Fruit fly (Drosophila melanogaster): Measurements from ENCODE around the gene CG11226.

CG11226 gene

DNA sequence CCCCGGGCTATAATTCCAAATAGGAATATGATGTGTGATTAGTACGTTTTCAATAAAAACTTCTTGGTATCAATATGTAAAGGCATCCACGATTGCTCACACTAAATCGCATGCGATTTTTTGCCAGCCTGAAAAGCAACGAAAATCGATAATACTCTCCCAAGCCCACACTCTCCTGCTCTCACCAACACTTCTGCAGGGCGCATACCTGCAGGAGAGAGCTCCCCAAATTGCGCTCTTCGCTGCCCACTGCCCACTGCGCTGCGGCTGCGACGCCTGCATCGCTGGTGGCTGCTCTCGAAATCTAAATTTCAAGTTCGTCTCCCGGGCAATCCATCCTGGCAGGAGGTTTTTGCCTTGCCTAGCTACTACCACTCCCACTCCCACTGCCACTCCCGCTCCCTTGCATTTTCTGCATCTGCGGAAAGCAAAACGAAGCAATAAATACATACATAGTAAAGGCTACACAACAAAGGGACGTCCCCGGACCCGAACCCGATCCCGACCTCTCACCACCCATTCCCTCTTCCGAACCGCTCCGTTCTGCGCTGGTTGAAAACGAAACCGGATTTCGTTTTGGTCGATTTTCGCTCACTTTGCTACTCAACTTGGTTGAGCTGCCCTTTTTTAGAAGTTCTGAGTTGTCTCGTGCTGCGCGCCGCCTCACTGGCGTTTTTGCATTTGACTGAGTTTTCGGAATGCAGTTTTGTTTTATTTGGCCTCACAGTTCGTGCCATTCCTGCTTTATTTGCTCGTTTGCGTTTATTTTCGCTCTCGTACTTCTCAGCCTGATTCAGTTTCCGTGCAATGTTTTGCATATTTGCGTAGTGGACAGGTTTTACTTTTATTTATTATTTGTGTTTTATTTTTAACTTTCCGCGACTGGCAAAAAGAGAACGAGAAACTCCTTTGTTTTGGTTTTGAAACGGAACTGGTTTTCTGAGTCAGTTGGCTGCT is 14.6 kb downstream of the CG11226 start:
- TF ChIP-seq CG15696 (tag; optimal IDR thresholded peaks at IDR 0.05) (no peak), CG7372 (GFP tag; IDR thresholded peaks at IDR 0.05) (no peak), pros (GFP tag; optimal IDR thresholded peaks at IDR 0.05) (peak; percentile 33), Trl (optimal IDR thresholded peaks at IDR 0.05) (peak; percentile 53 to 73), Trl (GFP tag; optimal IDR thresholded peaks at IDR 0.05) (no peak), CG13424 (tag; optimal IDR thresholded peaks at IDR 0.05) (no peak), gfzf (GFP tag; optimal IDR thresholded peaks at IDR 0.05) (no peak), nom (GFP tag; optimal IDR thresholded peaks at IDR 0.05) (peak; percentile 98), crol (GFP tag; IDR thresholded peaks at IDR 0.05) (peak; percentile 20; the same call in 1 of the 2 replicates), Deaf1 (tag; optimal IDR thresholded peaks at IDR 0.05) (peak; percentile 58), CG8924 (tag; optimal IDR thresholded peaks at IDR 0.05) (no peak), CG2120 (GFP tag; optimal IDR thresholded peaks at IDR 0.05) (no peak), bab2 (GFP tag; optimal IDR thresholded peaks at IDR 0.05) (no peak), cg (GFP tag; optimal IDR thresholded peaks at IDR 0.05) (peak; percentile 35), Adf1 (GFP tag; IDR thresholded peaks at IDR 0.05) (peak; percentile 77), bsh (GFP tag; optimal IDR thresholded peaks at IDR 0.05) (peak in 1 of 2 experiments; percentile 93), Doc3 (GFP tag; IDR thresholded peaks at IDR 0.05; ENCODE audit: partially characterized antibody) (0 out of 3 replicates have a peak, but pooled peaks have one; percentile 18), nerfin-1 (tag; optimal IDR thresholded peaks at IDR 0.05) (peak; percentile 26), onecut (GFP tag; IDR thresholded peaks at IDR 0.05) (peak; percentile 98), z (GFP tag; IDR thresholded peaks at IDR 0.05) (peak; percentile 74), chinmo (GFP tag; IDR thresholded peaks at IDR 0.05; ENCODE audit: partially characterized antibody) (0 out of 4 replicates have a peak, but pooled peaks have one; percentile 29), sens (GFP tag) (peak; percentile 61), corto (GFP tag; optimal IDR thresholded peaks at IDR 0.05) (peak; percentile 41), lbe (GFP tag; optimal IDR thresholded peaks at IDR 0.05) (peak; percentile 29)

DNA sequence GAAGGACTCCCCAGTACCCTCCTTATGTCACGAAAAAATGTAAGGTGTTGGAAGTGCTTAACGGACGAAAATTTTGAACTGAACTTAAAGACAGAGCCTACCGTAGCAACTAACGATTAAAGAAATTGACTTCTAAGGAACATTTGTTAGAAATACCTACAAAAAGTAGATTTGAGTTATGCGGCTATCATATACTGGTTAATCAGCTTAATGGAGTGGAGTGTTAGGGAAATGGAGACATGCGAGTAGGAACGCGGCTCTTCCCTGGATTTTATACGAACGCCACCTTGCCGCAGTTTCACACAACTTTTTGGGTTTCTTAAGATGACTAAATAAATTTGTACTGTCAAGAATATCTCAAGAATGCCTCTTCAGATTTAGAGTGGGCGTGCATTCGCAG is 16.5 kb downstream of the CG11226 start, which contains the start of gene CG32462:
TSS of gene CG32462 (minus strand) at position 101 of the 400 bp plus-strand sequence.
- no peak for TF ChIP-seq hth (optimal IDR thresholded peaks at IDR 0.05)
- no peak for TF ChIP-seq CG12769 (tag; optimal IDR thresholded peaks at IDR 0.05)
- no peak for TF ChIP-seq repo (GFP tag; optimal IDR thresholded peaks at IDR 0.05)
- TF ChIP-seq bowl (GFP tag; IDR thresholded peaks at IDR 0.05) = no peak
- TF ChIP-seq stc (GFP tag; IDR thresholded peaks at IDR 0.05) = no peak
- TF ChIP-seq CG10209 (GFP tag; optimal IDR thresholded peaks at IDR 0.05) = no peak
- TF ChIP-seq Nf-YA (GFP tag; IDR thresholded peaks at IDR 0.05) = no peak
- TF ChIP-seq CG16779 (GFP tag; IDR thresholded peaks at IDR 0.05) = no peak
- TF ChIP-seq B-H1 (GFP tag; IDR thresholded peaks at IDR 0.05) = no peak
- TF ChIP-seq sd (tag; optimal IDR thresholded peaks at IDR 0.05) = no peak
- no peak for TF ChIP-seq MESR4 (GFP tag; optimal IDR thresholded peaks at IDR 0.05)
- no peak for TF ChIP-seq CG15269 (tag; optimal IDR thresholded peaks at IDR 0.05)
- no peak for TF ChIP-seq gro (GFP tag; optimal IDR thresholded peaks at IDR 0.05)

dm6 chr3L:22856009-22856477 is 19.2 kb downstream of the CG11226 start, which contains the start of gene CG32459:
CG32459 (minus strand) TSS chr3L:22856059.
- no peak for TF ChIP-seq BtbVII (GFP tag; optimal IDR thresholded peaks at IDR 0.05)
- peak; percentile 12; the same call in 1 of the 2 replicates for TF ChIP-seq CG32772 (GFP tag; IDR thresholded peaks at IDR 0.05)
- TF ChIP-seq MESR4 (GFP tag; optimal IDR thresholded peaks at IDR 0.05) = no peak
- no peak for TF ChIP-seq mam (GFP tag; optimal IDR thresholded peaks at IDR 0.05)
- no peak for TF ChIP-seq CG10274 (GFP tag; optimal IDR thresholded peaks at IDR 0.05)

Measured in whole organism, embryonic.